Worm (Caenorhabditis elegans): Measurements from ENCODE around the gene Y75B12A.2.

ce11 chrV:15065837-15066348 is 43.5 kb upstream of the Y75B12A.2 start, which contains the start of gene otub-1:
- TF ChIP-seq him-1 (tag; optimal IDR thresholded peaks at IDR 0.05): no peak
- TF ChIP-seq W03F9.2 (tag; optimal IDR thresholded peaks at IDR 0.05): no peak
